Fruit fly (Drosophila melanogaster): ENCODE data around the gene Uvrag.

DNA sequence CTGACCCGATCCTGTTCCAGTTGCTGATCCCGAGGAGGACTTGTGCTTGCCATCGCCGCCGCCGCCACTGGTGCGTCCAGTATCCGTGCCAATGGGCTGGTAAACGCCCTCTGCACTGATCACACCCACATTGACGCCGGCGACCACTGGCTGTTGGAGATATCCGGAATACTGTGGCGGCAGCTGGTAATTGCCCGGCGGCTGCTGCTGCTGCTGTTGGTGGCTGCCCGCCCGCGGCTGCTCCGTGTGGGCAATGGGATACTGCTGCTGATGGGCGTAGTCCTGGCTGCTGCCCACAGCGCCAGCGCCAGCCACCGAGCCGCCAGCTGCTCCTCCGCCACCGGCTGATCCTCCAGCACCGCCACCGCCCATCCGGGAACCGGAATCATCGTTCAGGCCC, 18.4 kb downstream of the Uvrag start:
- TF ChIP-seq CG3032 (tag; optimal IDR thresholded peaks at IDR 0.05) = no peak
- TF ChIP-seq Eip78C (GFP tag) = no peak
- TF ChIP-seq CG11762 (GFP tag; optimal IDR thresholded peaks at IDR 0.05; ENCODE audit: insufficient read depth) = no peak
